Fruit fly (Drosophila melanogaster): Measurements from ENCODE around the gene Usp39.
A peak's percentile ranks its signal among the peaks of the same experiment; 100 is the strongest.

Usp39 gene

dm6 chrX:18848338-18849021, 9.5 kb upstream of the Usp39 start, which contains the start of gene shop (continued):
- TF ChIP-seq Nf-YC (tag; optimal IDR thresholded peaks at IDR 0.05) (peak; percentile 80), CG10543 (GFP tag; optimal IDR thresholded peaks at IDR 0.05) (peak; percentile 89), gsb-n (tag; optimal IDR thresholded peaks at IDR 0.05) (peak; percentile 64), CG33557 (GFP tag; optimal IDR thresholded peaks at IDR 0.05) (peak; percentile 68), pnt (GFP tag; optimal IDR thresholded peaks at IDR 0.05) (peak; percentile 61), D19B (GFP tag; optimal IDR thresholded peaks at IDR 0.05) (peak; percentile 80), CG18764 (GFP tag; optimal IDR thresholded peaks at IDR 0.05) (peak; percentile 72), CG15073 (GFP tag; optimal IDR thresholded peaks at IDR 0.05) (no peak), CG9609 (GFP tag; optimal IDR thresholded peaks at IDR 0.05) (peak; percentile 64), wdn (GFP tag; IDR thresholded peaks at IDR 0.05) (peak; percentile 52; the same call in 1 of the 2 replicates), run (tag; optimal IDR thresholded peaks at IDR 0.05) (peak; percentile 66), ERR (GFP tag; optimal IDR thresholded peaks at IDR 0.05) (peak; percentile 56), sc (optimal IDR thresholded peaks at IDR 0.05) (no peak), sc (GFP tag; optimal IDR thresholded peaks at IDR 0.05) (peak; percentile 63), CG15696 (tag; optimal IDR thresholded peaks at IDR 0.05) (peak; percentile 64), dmrt11E (tag; optimal IDR thresholded peaks at IDR 0.05) (peak; percentile 72), CG2678 (tag; optimal IDR thresholded peaks at IDR 0.05) (peak; percentile 94), CG4282 (GFP tag; optimal IDR thresholded peaks at IDR 0.05) (no peak), ato (GFP tag; IDR thresholded peaks at IDR 0.05; ENCODE audit: partially characterized antibody) (no peak), dm (GFP tag; optimal IDR thresholded peaks at IDR 0.05) (peak; percentile 73), lmd (GFP tag; IDR thresholded peaks at IDR 0.05) (peak; percentile 84), Asciz (GFP tag; optimal IDR thresholded peaks at IDR 0.05) (peak; percentile 81), Xbp1 (GFP tag; optimal IDR thresholded peaks at IDR 0.05) (peak; percentile 92), hbn (GFP tag; IDR thresholded peaks at IDR 0.05; ENCODE audit: partially characterized antibody) (peak; percentile 42; the same call in 1 of the 2 replicates), CG6654 (GFP tag; optimal IDR thresholded peaks at IDR 0.05) (peak; percentile 66), aop (GFP tag; IDR thresholded peaks at IDR 0.05) (no peak), YL-1 (GFP tag; optimal IDR thresholded peaks at IDR 0.05) (peak; percentile 24), HLH4C (GFP tag; IDR thresholded peaks at IDR 0.05; ENCODE audit: partially characterized antibody) (0 out of 3 replicates have a peak, but pooled peaks have one; percentile 26), bowl (GFP tag; IDR thresholded peaks at IDR 0.05) (peak; percentile 41; the same call in 1 of the 2 replicates), Taf1 (GFP tag; IDR thresholded peaks at IDR 0.05) (no peak), CG14014 (GFP tag; IDR thresholded peaks at IDR 0.05) (peak; percentile 73; the same call in 1 of the 2 replicates), dimm (GFP tag; IDR thresholded peaks at IDR 0.05) (0 out of 2 replicates have a peak, but pooled peaks have one; percentile 29), Adf1 (GFP tag; IDR thresholded peaks at IDR 0.05) (no peak), HLH3B (GFP tag; IDR thresholded peaks at IDR 0.05) (peak; percentile 57; the same call in 1 of the 2 replicates), zf30C (GFP tag; optimal IDR thresholded peaks at IDR 0.05) (no peak), sd (tag; optimal IDR thresholded peaks at IDR 0.05) (peak; percentile 58), gcm (GFP tag; optimal IDR thresholded peaks at IDR 0.05) (peak; percentile 74), chm (GFP tag; IDR thresholded peaks at IDR 0.05) (0 out of 2 replicates have a peak, but pooled peaks have one; percentile 45), CG11398 (GFP tag; optimal IDR thresholded peaks at IDR 0.05) (peak; percentile 13), lov (optimal IDR thresholded peaks at IDR 0.05) (no peak), lov (GFP tag; IDR thresholded peaks at IDR 0.05) (no peak), Deaf1 (tag; optimal IDR thresholded peaks at IDR 0.05) (peak; percentile 68), H15 (GFP tag; IDR thresholded peaks at IDR 0.05) (peak; percentile 47; the same call in 1 of the 3 replicates), Hmx (GFP tag; optimal IDR thresholded peaks at IDR 0.05) (peak; percentile 57), ewg (GFP tag; optimal IDR thresholded peaks at IDR 0.05) (peak; percentile 75), CG32767 (GFP tag; IDR thresholded peaks at IDR 0.05) (peak; percentile 76; the same call in 1 of the 2 replicates), CG15479 (GFP tag; optimal IDR thresholded peaks at IDR 0.05) (no peak), so (GFP tag; IDR thresholded peaks at IDR 0.05) (peak; percentile 83; the same call in 2 of the 3 replicates), CG10267 (tag; optimal IDR thresholded peaks at IDR 0.05) (peak; percentile 73)
